Fruit fly (Drosophila melanogaster): ENCODE measurements around the gene CG2225.

CG2225 gene

dm6 chr2L:21629149-21629813 is 48.0 kb downstream of the CG2225 start (continued):
- TF ChIP-seq CG34376 (GFP tag; optimal IDR thresholded peaks at IDR 0.05) (no peak), fd64A (GFP tag; optimal IDR thresholded peaks at IDR 0.05) (peak; percentile 6), CHES-1-like (GFP tag; optimal IDR thresholded peaks at IDR 0.05) (peak; percentile 91), slou (GFP tag; optimal IDR thresholded peaks at IDR 0.05) (peak; percentile 14), zen (tag; optimal IDR thresholded peaks at IDR 0.05) (peak; percentile 43), ken (GFP tag; IDR thresholded peaks at IDR 0.05) (0 out of 3 replicates have a peak, but pooled peaks have one; percentile 18), hb (GFP tag; IDR thresholded peaks at IDR 0.05; ENCODE audit: partially characterized antibody) (no peak), CG9932 (GFP tag; IDR thresholded peaks at IDR 0.05) (peak; percentile 6; the same call in 1 of the 2 replicates), C15 (GFP tag; IDR thresholded peaks at IDR 0.05) (no peak), Med (GFP tag) (peak; percentile 84), chinmo (GFP tag; IDR thresholded peaks at IDR 0.05; ENCODE audit: partially characterized antibody) (peak; percentile 97), Dp (GFP tag; optimal IDR thresholded peaks at IDR 0.05) (peak; percentile 47), CG15479 (GFP tag; optimal IDR thresholded peaks at IDR 0.05) (peak; percentile 99), sd (tag; optimal IDR thresholded peaks at IDR 0.05) (peak; percentile 61), YL-1 (GFP tag; optimal IDR thresholded peaks at IDR 0.05) (peak; percentile 68), Deaf1 (tag; optimal IDR thresholded peaks at IDR 0.05) (peak; percentile 45), seq (GFP tag; IDR thresholded peaks at IDR 0.05) (no peak), pan (optimal IDR thresholded peaks at IDR 0.05) (no peak), pan (GFP tag; optimal IDR thresholded peaks at IDR 0.05 in 1 of 2, IDR thresholded peaks at IDR 0.05 in 1 of 2) (peak in 1 of 2 experiments; percentile 63), H2.0 (GFP tag; IDR thresholded peaks at IDR 0.05) (no peak), pfk (GFP tag; optimal IDR thresholded peaks at IDR 0.05) (peak; percentile 49), ewg (GFP tag; optimal IDR thresholded peaks at IDR 0.05) (peak; percentile 88), CG17328 (GFP tag; IDR thresholded peaks at IDR 0.05) (no peak), CG11696 (GFP tag; IDR thresholded peaks at IDR 0.05) (no peak), B-H2 (GFP tag; optimal IDR thresholded peaks at IDR 0.05) (peak; percentile 20), CG2199 (GFP tag; IDR thresholded peaks at IDR 0.05) (peak; percentile 57; the same call in 1 of the 3 replicates), Nf-YC (tag; optimal IDR thresholded peaks at IDR 0.05) (peak; percentile 67), NC2α (GFP tag; optimal IDR thresholded peaks at IDR 0.05) (no peak), prd (optimal IDR thresholded peaks at IDR 0.05) (no peak), prd (GFP tag; IDR thresholded peaks at IDR 0.05) (0 out of 3 replicates have a peak, but pooled peaks have one; percentile 13), HmgZ (tag; optimal IDR thresholded peaks at IDR 0.05) (peak; percentile 53), otp (GFP tag; IDR thresholded peaks at IDR 0.05) (0 out of 3 replicates have a peak, but pooled peaks have one; percentile 34), CG42726 (GFP tag; IDR thresholded peaks at IDR 0.05; ENCODE audit: partially characterized antibody) (peak; percentile 34; the same call in 1 of the 2 replicates), E2f1 (GFP tag; IDR thresholded peaks at IDR 0.05) (peak; percentile 49; the same call in 1 of the 2 replicates), chm (GFP tag; IDR thresholded peaks at IDR 0.05) (peak; percentile 67; the same call in 1 of the 2 replicates), sima (GFP tag; optimal IDR thresholded peaks at IDR 0.05) (no peak), CG8924 (tag; optimal IDR thresholded peaks at IDR 0.05) (no peak), CG2875 (GFP tag; optimal IDR thresholded peaks at IDR 0.05) (no peak), sug (tag; optimal IDR thresholded peaks at IDR 0.05) (peak; percentile 15), Atf-2 (GFP tag; optimal IDR thresholded peaks at IDR 0.05) (no peak), CG13624 (GFP tag; optimal IDR thresholded peaks at IDR 0.05) (peak; percentile 74), phol (tag; optimal IDR thresholded peaks at IDR 0.05) (peak; percentile 71), CG34422 (GFP tag; IDR thresholded peaks at IDR 0.05) (peak; percentile 97), schlank (tag; optimal IDR thresholded peaks at IDR 0.05) (no peak), D19B (GFP tag; optimal IDR thresholded peaks at IDR 0.05) (peak; percentile 64), CG8765 (GFP tag; IDR thresholded peaks at IDR 0.05) (0 out of 2 replicates have a peak, but pooled peaks have one; percentile 35), CG11504 (tag; optimal IDR thresholded peaks at IDR 0.05) (peak; percentile 25), sqz (GFP tag; optimal IDR thresholded peaks at IDR 0.05) (no peak), nerfin-1 (tag; optimal IDR thresholded peaks at IDR 0.05) (peak; percentile 22)

Measured in whole organism, embryonic.